Fruit fly (Drosophila melanogaster) whole organism: ENCODE results near the gene Osi14.

Experiments
- Dll ChIP-seq: fragments of >200 bp; optimal IDR thresholded peaks from 2 replicates; lab custom pipeline; 2017
- EcR ChIP-seq, 2 experiments: fragments of >200 bp; optimal IDR thresholded peaks; 2 replicates each; lab custom pipeline; 2017; ENCODE audit warnings: missing biosample characterization in 2 of 2, missing genetic modification characterization in 2 of 2, missing genetic modification reagents in 2 of 2
- pan ChIP-seq: fragments of >200 bp; optimal IDR thresholded peaks from 2 replicates; lab custom pipeline; 2017
- psq ChIP-seq: fragments of >200 bp; optimal IDR thresholded peaks from 2 replicates; lab custom pipeline; 2017
- usp ChIP-seq: fragments of >200 bp; optimal IDR thresholded peaks from 2 replicates; lab custom pipeline; 2017; ENCODE audit warnings: missing biosample characterization, missing genetic modification characterization, mixed read lengths

- no peak for TF ChIP-seq usp (GFP tag; lab: Kevin White, UChicago)
- TF ChIP-seq EcR (GFP tag; optimal IDR thresholded peaks at IDR 0.05; lab: Kevin White, UChicago) = no peak
- no peak for TF ChIP-seq pan (lab: Kevin White, UChicago)
- TF ChIP-seq Dll (lab: Kevin White, UChicago) = no peak
- no peak for TF ChIP-seq psq (lab: Kevin White, UChicago)
Observed at dm6 chr3R:6309676-6310075, 10.7 kb downstream of the Osi14 start, which contains the start of gene CG31560.
